Fruit fly (Drosophila melanogaster): ENCODE measurements around the gene RpL40.
A peak's percentile ranks its signal among the peaks of the same experiment; 100 is the strongest.

The RpL40 gene

DNA sequence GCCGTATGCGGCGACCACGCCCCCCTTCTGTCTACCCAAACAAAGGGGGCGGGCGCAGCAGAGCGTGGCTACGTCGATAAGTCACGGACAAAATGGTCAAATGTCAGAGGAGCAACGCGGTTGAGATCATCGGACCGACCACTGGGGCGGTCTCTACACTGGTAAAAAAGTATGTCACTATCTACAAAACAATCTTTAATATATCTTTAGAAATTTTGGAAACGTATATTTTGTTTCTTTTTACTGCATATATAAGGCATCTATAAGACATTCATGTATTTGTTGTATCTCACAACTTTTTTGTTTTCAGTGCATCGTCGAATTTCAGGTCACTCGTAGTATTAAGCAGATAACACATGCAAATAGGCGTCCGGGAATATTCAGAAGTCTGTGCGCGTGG, 14.0 kb downstream of the RpL40 start:
- TF ChIP-seq sens (GFP tag) = peak; percentile 66
- no peak for TF ChIP-seq lbe (GFP tag; optimal IDR thresholded peaks at IDR 0.05)
- TF ChIP-seq ranshi (GFP tag; IDR thresholded peaks at IDR 0.05) = 0 out of 2 replicates have a peak, but pooled peaks have one; percentile 10
- no peak for TF ChIP-seq CG5953 (GFP tag; IDR thresholded peaks at IDR 0.05)
- no peak for TF ChIP-seq gro (GFP tag; optimal IDR thresholded peaks at IDR 0.05)
- peak; percentile 72 for TF ChIP-seq Ets65A (GFP tag)
- TF ChIP-seq gem (tag; optimal IDR thresholded peaks at IDR 0.05) = peak; percentile 12
- TF ChIP-seq Med (GFP tag) = peak; percentile 35

DNA sequence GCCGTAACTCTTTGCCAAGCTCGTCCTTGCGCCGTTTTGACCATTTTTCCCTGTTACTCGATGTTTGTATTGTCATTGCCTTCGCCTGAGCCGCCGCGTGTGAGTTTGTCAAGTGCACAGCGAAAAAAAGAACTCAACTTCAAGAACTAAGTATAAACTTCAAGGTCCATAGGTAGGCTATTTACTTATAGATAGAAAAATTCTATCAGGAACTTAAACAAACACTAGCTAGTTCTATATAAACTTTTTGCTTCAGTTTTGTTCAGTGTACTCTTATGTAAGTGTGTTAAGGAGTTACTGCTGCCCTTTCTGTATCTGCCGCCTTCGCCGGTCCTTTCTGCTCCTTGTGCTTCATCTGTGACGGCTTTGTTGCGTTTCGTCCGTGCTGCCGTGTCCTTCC, 18.9 kb downstream of the RpL40 start:
- no peak for TF ChIP-seq CG4730 (GFP tag; IDR thresholded peaks at IDR 0.05)
- no peak for TF ChIP-seq Mes4 (GFP tag; optimal IDR thresholded peaks at IDR 0.05)
- TF ChIP-seq aop (GFP tag; IDR thresholded peaks at IDR 0.05) = no peak
- TF ChIP-seq CG9609 (GFP tag; optimal IDR thresholded peaks at IDR 0.05) = no peak
- TF ChIP-seq Vsx1 (GFP tag; optimal IDR thresholded peaks at IDR 0.05) = no peak
- TF ChIP-seq scrt (GFP tag; optimal IDR thresholded peaks at IDR 0.05) = no peak
- TF ChIP-seq sob (GFP tag; IDR thresholded peaks at IDR 0.05) = no peak
- no peak for TF ChIP-seq ro (GFP tag; IDR thresholded peaks at IDR 0.05)
- TF ChIP-seq CG15696 (tag; optimal IDR thresholded peaks at IDR 0.05) = no peak
- TF ChIP-seq CG15479 (GFP tag; optimal IDR thresholded peaks at IDR 0.05) = no peak
- no peak for TF ChIP-seq nom (GFP tag; optimal IDR thresholded peaks at IDR 0.05)
- TF ChIP-seq CG11696 (GFP tag; IDR thresholded peaks at IDR 0.05) = no peak
- TF ChIP-seq CG34422 (GFP tag; IDR thresholded peaks at IDR 0.05) = no peak
- no peak for TF ChIP-seq maf-S (GFP tag; optimal IDR thresholded peaks at IDR 0.05)
- TF ChIP-seq CG2120 (GFP tag; optimal IDR thresholded peaks at IDR 0.05) = peak; percentile 40
- no peak for TF ChIP-seq org-1 (GFP tag; optimal IDR thresholded peaks at IDR 0.05)
- no peak for TF ChIP-seq chn (GFP tag; optimal IDR thresholded peaks at IDR 0.05)
- TF ChIP-seq CG3847 (GFP tag; IDR thresholded peaks at IDR 0.05) = peak; percentile 33; the same call in 1 of the 2 replicates
- TF ChIP-seq CG10321 (GFP tag; IDR thresholded peaks at IDR 0.05) = no peak
- TF ChIP-seq CG10431 (GFP tag; optimal IDR thresholded peaks at IDR 0.05) = no peak
- no peak for TF ChIP-seq pita (GFP tag; optimal IDR thresholded peaks at IDR 0.05)
- no peak for TF ChIP-seq CrebB (tag; optimal IDR thresholded peaks at IDR 0.05)
- no peak for TF ChIP-seq HmgD (GFP tag; optimal IDR thresholded peaks at IDR 0.05)
- TF ChIP-seq CG6683 (GFP tag; optimal IDR thresholded peaks at IDR 0.05) = no peak
- TF ChIP-seq ind (GFP tag; optimal IDR thresholded peaks at IDR 0.05) = no peak
- no peak for TF ChIP-seq pho (GFP tag; optimal IDR thresholded peaks at IDR 0.05)
- TF ChIP-seq MESR4 (GFP tag; optimal IDR thresholded peaks at IDR 0.05) = no peak
- peak; percentile 30; the same call in 1 of the 3 replicates for TF ChIP-seq row (GFP tag; IDR thresholded peaks at IDR 0.05)
- no peak for TF ChIP-seq CG18011 (GFP tag; optimal IDR thresholded peaks at IDR 0.05)
- peak; percentile 61 for TF ChIP-seq Med (GFP tag)
- no peak for TF ChIP-seq CG15601 (tag; optimal IDR thresholded peaks at IDR 0.05)
- TF ChIP-seq oc (tag; optimal IDR thresholded peaks at IDR 0.05) = no peak
- 0 out of 2 replicates have a peak, but pooled peaks have one; percentile 21 for TF ChIP-seq slbo (GFP tag; IDR thresholded peaks at IDR 0.05)
- no peak for TF ChIP-seq CG1602 (GFP tag; optimal IDR thresholded peaks at IDR 0.05)
- 0 out of 2 replicates have a peak, but pooled peaks have one; percentile 32 for TF ChIP-seq CG32532 (GFP tag; IDR thresholded peaks at IDR 0.05)
- no peak for TF ChIP-seq wek (GFP tag; optimal IDR thresholded peaks at IDR 0.05)
- no peak for TF ChIP-seq CG17359 (tag; optimal IDR thresholded peaks at IDR 0.05)
- no peak for TF ChIP-seq zen2 (GFP tag; IDR thresholded peaks at IDR 0.05; ENCODE audit: partially characterized antibody)
- TF ChIP-seq CG13775 (GFP tag; optimal IDR thresholded peaks at IDR 0.05) = no peak
- no peak for TF ChIP-seq sisA (GFP tag; IDR thresholded peaks at IDR 0.05)
- no peak for TF ChIP-seq CG8290 (GFP tag; optimal IDR thresholded peaks at IDR 0.05)
- no peak for TF ChIP-seq CG8290 (tag; optimal IDR thresholded peaks at IDR 0.05)
- TF ChIP-seq Bgb (GFP tag; IDR thresholded peaks at IDR 0.05; ENCODE audit: partially characterized antibody) = no peak
- TF ChIP-seq CG6272 (GFP tag; IDR thresholded peaks at IDR 0.05) = no peak

Measured in whole organism, embryonic.